Worm (Caenorhabditis elegans) whole organism, L1 larva: ENCODE measurements around the gene C10A4.13.

Source experiments
- alr-1 ChIP-seq: fragments of 200-800 bp; sonication (Bioruptor generic); optimal IDR thresholded peaks from 2 replicates; lab custom pipeline; 2018; ENCODE audit warnings: borderline replicate concordance, mild to moderate bottlenecking, missing genetic modification characterization, missing compliant biosample characterization
- aly-2 ChIP-seq: fragments of 150-350 bp; optimal IDR thresholded peaks from 2 replicates; lab custom pipeline; 2014; ENCODE audit warnings: missing biosample characterization, missing genetic modification characterization
- lin-39 ChIP-seq: fragments of 150-350 bp; optimal IDR thresholded peaks from 2 replicates; lab custom pipeline; 2014; ENCODE audit warnings: missing biosample characterization, missing genetic modification reagents, missing genetic modification characterization
- nhr-90 ChIP-seq: sonication (generic microtip); optimal IDR thresholded peaks from 2 replicates; lab custom pipeline; 2016; ENCODE audit warnings: mild to moderate bottlenecking, missing genetic modification characterization, missing compliant biosample characterization; ENCODE audit not compliant: poor library complexity
- pag-3 ChIP-seq: sonication (generic microtip); optimal IDR thresholded peaks from 2 replicates; lab custom pipeline; 2017; ENCODE audit warnings: missing genetic modification characterization, mild to moderate bottlenecking, missing compliant biosample characterization, antibody characterized with exemption, borderline replicate concordance; ENCODE audit not compliant: insufficient read depth
- sptf-1 ChIP-seq: fragments of 150-350 bp; optimal IDR thresholded peaks from 2 replicates; lab custom pipeline; 2014; ENCODE audit warnings: missing biosample characterization, missing genetic modification characterization
- unc-62 ChIP-seq: fragments of 150-350 bp; optimal IDR thresholded peaks from 2 replicates; lab custom pipeline; 2014; ENCODE audit warnings: missing biosample characterization, missing genetic modification reagents, missing genetic modification characterization

DNA sequence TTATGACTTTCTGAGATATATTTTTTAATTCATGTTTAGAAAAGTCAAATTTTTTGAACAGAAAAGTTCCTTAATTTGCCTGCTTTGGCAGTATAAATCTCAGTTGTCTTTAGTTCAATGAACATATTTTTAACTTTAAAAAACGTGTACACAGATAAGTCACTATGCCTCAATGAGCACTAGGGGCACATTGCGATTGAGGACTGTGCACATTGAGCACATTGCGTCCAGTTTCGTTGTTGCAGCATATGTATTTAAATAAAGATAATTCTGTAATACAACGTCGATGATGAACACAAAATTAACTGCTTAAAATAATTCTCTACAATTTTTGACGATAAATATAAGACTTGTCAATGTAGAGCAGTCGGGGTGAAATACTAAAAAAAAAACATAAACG lies 9.9 kb upstream of the C10A4.13 start:
- TF ChIP-seq lin-39 (tag; lab: Kevin White, UChicago) (no peak), nhr-90 (tag; lab: Kevin White, UChicago) (no peak), sptf-1 (tag; lab: Kevin White, UChicago) (no peak), pag-3 (tag; lab: Kevin White, UChicago) (no peak), aly-2 (no peak), alr-1 (tag; lab: Kevin White, UChicago) (no peak), unc-62 (GFP tag; lab: Kevin White, UChicago) (no peak)
